Comparison of ENCODE assay signal across 1 fruit fly cellular context in genomic region chr3L:17578413-17578812, dm6.
TF ChIP-seq lines count a peak whose summit lies in the region.

No protein-coding gene starts in this region.

TF ChIP-seq in whole organism, prepupa, 60 proteins besides CTCF, POLR2A, EP300 and RAD21 (continued from another document):
- TF ChIP-seq CG4318 (GFP tag; optimal IDR thresholded peaks at IDR 0.05; lab: Kevin White, UChicago) (peak; percentile 89), fd59A (GFP tag; optimal IDR thresholded peaks at IDR 0.05; lab: Kevin White, UChicago) (peak; percentile 97), topi (GFP tag; optimal IDR thresholded peaks at IDR 0.05; lab: Kevin White, UChicago) (peak; percentile 72), dsx (GFP tag; optimal IDR thresholded peaks at IDR 0.05; lab: Kevin White, UChicago; ENCODE audit: poor library complexity, severe bottlenecking) (peak; percentile 97), Hr38 (GFP tag; optimal IDR thresholded peaks at IDR 0.05; lab: Kevin White, UChicago) (no peak), CG6808 (GFP tag; optimal IDR thresholded peaks at IDR 0.05; lab: Kevin White, UChicago) (peak; percentile 97), Ets96B (tag; optimal IDR thresholded peaks at IDR 0.05; lab: Kevin White, UChicago) (peak; percentile 99), CG11294 (GFP tag; IDR thresholded peaks at IDR 0.05; lab: Robert Waterston, UW) (peak; percentile 82; the same call in 1 of the 2 replicates), Lpt (GFP tag; optimal IDR thresholded peaks at IDR 0.05; lab: Kevin White, UChicago) (peak; percentile 52), net (GFP tag; optimal IDR thresholded peaks at IDR 0.05; lab: Kevin White, UChicago) (peak; percentile 88), CG7368 (GFP tag; optimal IDR thresholded peaks at IDR 0.05; lab: Kevin White, UChicago) (peak; percentile 81), Sox15 (GFP tag; optimal IDR thresholded peaks at IDR 0.05; lab: Kevin White, UChicago) (peak; percentile 84), CG15336 (GFP tag; IDR thresholded peaks at IDR 0.05; lab: Robert Waterston, UW) (peak; percentile 90), CG8632 (GFP tag; optimal IDR thresholded peaks at IDR 0.05; lab: Kevin White, UChicago) (peak; percentile 95), fkh (GFP tag; optimal IDR thresholded peaks at IDR 0.05; lab: Kevin White, UChicago) (no peak), Eip93F (GFP tag; optimal IDR thresholded peaks at IDR 0.05; lab: Kevin White, UChicago) (no peak), CG8119 (GFP tag; IDR thresholded peaks at IDR 0.05; lab: Robert Waterston, UW) (peak; percentile 94), spab (GFP tag; optimal IDR thresholded peaks at IDR 0.05; lab: Kevin White, UChicago) (peak; percentile 97), CG1621 (tag; optimal IDR thresholded peaks at IDR 0.05; lab: Kevin White, UChicago) (peak; percentile 81), Blimp-1 (GFP tag; optimal IDR thresholded peaks at IDR 0.05; lab: Kevin White, UChicago) (no peak), CG32006 (GFP tag; optimal IDR thresholded peaks at IDR 0.05; lab: Kevin White, UChicago) (peak; percentile 93), Ets21C (GFP tag; optimal IDR thresholded peaks at IDR 0.05; lab: Kevin White, UChicago) (peak; percentile 41), CG3919 (GFP tag; optimal IDR thresholded peaks at IDR 0.05; lab: Kevin White, UChicago) (peak; percentile 92), CG3032 (tag; optimal IDR thresholded peaks at IDR 0.05; lab: Kevin White, UChicago) (peak; percentile 99), CG11902 (GFP tag; optimal IDR thresholded peaks at IDR 0.05; lab: Kevin White, UChicago) (peak; percentile 75), CG11762 (GFP tag; optimal IDR thresholded peaks at IDR 0.05; lab: Kevin White, UChicago; ENCODE audit: insufficient read depth) (peak; percentile 85), acj6 (GFP tag; optimal IDR thresholded peaks at IDR 0.05; lab: Kevin White, UChicago) (peak; percentile 94), pdm3 (GFP tag; optimal IDR thresholded peaks at IDR 0.05; lab: Kevin White, UChicago) (peak; percentile 90), svp (GFP tag; lab: Kevin White, UChicago) (peak; percentile 82), fd85E (GFP tag; optimal IDR thresholded peaks at IDR 0.05; lab: Kevin White, UChicago) (no peak), vri (GFP tag; optimal IDR thresholded peaks at IDR 0.05; lab: Kevin White, UChicago) (no peak), CG10631 (GFP tag; optimal IDR thresholded peaks at IDR 0.05; lab: Kevin White, UChicago) (peak; percentile 96), CG6792 (GFP tag; optimal IDR thresholded peaks at IDR 0.05; lab: Kevin White, UChicago) (peak; percentile 84), ss (GFP tag; optimal IDR thresholded peaks at IDR 0.05; lab: Kevin White, UChicago) (peak; percentile 94 to 95), esn (GFP tag; optimal IDR thresholded peaks at IDR 0.05; lab: Kevin White, UChicago) (peak; percentile 84)
